Worm (Caenorhabditis elegans) whole organism, young adult: ENCODE measurements around the gene lin-38.

ENCODE experiments used
- C06A6.2 ChIP-seq: fragments of 200-800 bp; sonication (Bioruptor generic); conservative IDR thresholded peaks from 2 replicates; pipeline ENCODE4 v1.3.6; 2022; ENCODE audit warnings: missing genetic modification characterization, missing compliant biosample characterization
- F57A8.1 ChIP-seq: fragments of 200-800 bp; sonication (Bioruptor generic); optimal IDR thresholded peaks from 2 replicates; lab custom pipeline; 2018; ENCODE audit warnings: mild to moderate bottlenecking, missing genetic modification characterization, moderate library complexity, missing compliant biosample characterization
- bed-1 ChIP-seq: fragments of 200-800 bp; sonication (Bioruptor generic); IDR thresholded peaks from 2 replicates; pipeline ENCODE4 v1.3.6; 2022; ENCODE audit warnings: missing genetic modification reagents, missing genetic modification characterization, missing compliant biosample characterization
- ceh-100 ChIP-seq: fragments of 200-800 bp; sonication (Bioruptor generic); IDR thresholded peaks from 2 replicates; pipeline ENCODE4 v1.3.6; 2022; ENCODE audit warnings: missing genetic modification reagents, missing genetic modification characterization, missing compliant biosample characterization
- dox-1 ChIP-seq: fragments of 200-800 bp; sonication (Bioruptor generic); IDR thresholded peaks from 2 replicates; pipeline ENCODE4 v1.3.6; 2022; ENCODE audit warnings: missing genetic modification reagents, missing genetic modification characterization, missing compliant biosample characterization
- hlh-12 ChIP-seq: sonication (generic microtip); optimal IDR thresholded peaks from 2 replicates; lab custom pipeline; 2016; ENCODE audit warnings: missing genetic modification characterization, missing compliant biosample characterization
- hmg-1.2 ChIP-seq: fragments of 200-800 bp; sonication (Bioruptor generic); IDR thresholded peaks from 2 replicates; pipeline ENCODE4 v1.3.6; 2022; ENCODE audit warnings: missing genetic modification reagents, missing genetic modification characterization, missing compliant biosample characterization
- let-607 ChIP-seq, 2 experiments: fragments of 200-800 bp in 1 of 2; sonication (Bioruptor generic) in 1 of 2; sonication (generic microtip) in 1 of 2; optimal IDR thresholded peaks; 2 replicates each; lab custom pipeline; 2016 to 2018; ENCODE audit warnings: mild to moderate bottlenecking in 2 of 2, missing compliant biosample characterization in 2 of 2, missing genetic modification characterization in 2 of 2, moderate library complexity in 2 of 2, missing genotype in 1 of 2
- madf-6 ChIP-seq: fragments of 200-800 bp; sonication (Bioruptor generic); IDR thresholded peaks from 2 replicates; pipeline ENCODE4 v1.3.6; 2022; ENCODE audit warnings: missing genetic modification reagents, missing genetic modification characterization, missing compliant biosample characterization
- mcd-1 ChIP-seq: fragments of 200-800 bp; sonication (Bioruptor generic); IDR thresholded peaks from 2 replicates; pipeline ENCODE4 v1.3.6; 2022; ENCODE audit warnings: missing genetic modification reagents, missing genetic modification characterization, missing compliant biosample characterization
- mel-28 ChIP-seq: sonication (generic microtip); optimal IDR thresholded peaks from 2 replicates; lab custom pipeline; 2016; ENCODE audit warnings: borderline replicate concordance, mild to moderate bottlenecking, missing genetic modification characterization, missing compliant biosample characterization
- nhr-120 ChIP-seq: fragments of 200-800 bp; sonication (Bioruptor generic); IDR thresholded peaks from 2 replicates; pipeline ENCODE4 v1.3.6; 2022; ENCODE audit warnings: missing genetic modification characterization, missing compliant biosample characterization
- sptf-2 ChIP-seq: fragments of 200-800 bp; sonication (Bioruptor generic); optimal IDR thresholded peaks from 2 replicates; lab custom pipeline; 2018; ENCODE audit warnings: mild to moderate bottlenecking, missing genetic modification characterization, missing compliant biosample characterization

lin-38 gene

DNA sequence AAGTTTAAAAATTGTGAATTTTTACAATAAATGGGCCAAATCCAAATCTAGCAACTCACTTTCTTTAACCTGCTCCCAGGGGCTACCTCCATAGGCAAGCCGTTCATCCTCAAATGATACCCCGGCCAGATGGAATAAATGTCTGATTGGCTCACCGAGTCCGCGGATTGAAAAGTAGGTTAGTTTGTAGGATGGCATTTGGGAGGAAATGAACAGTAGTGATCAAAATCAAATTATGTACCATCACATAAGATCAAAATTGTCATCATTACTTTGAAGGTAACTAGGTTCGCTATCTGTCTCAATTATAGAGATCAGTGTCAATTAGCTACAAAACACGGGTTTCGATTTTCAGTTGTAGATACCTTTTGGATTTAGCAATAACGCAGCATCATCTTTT lies 55.0 kb downstream of the lin-38 start, which contains the start of the genes gst-17 and gst-18:
Gene gst-17 (minus strand): TSS at position 101 of the 400 bp plus-strand sequence.
Gene gst-18 (minus strand): TSS at position 198 of the 400 bp plus-strand sequence.
- no peak for TF ChIP-seq hmg-1.2 (GFP tag; lab: Robert Waterston, UW)
- no peak for TF ChIP-seq sptf-2 (GFP tag; lab: Kevin White, UChicago)
- no peak for TF ChIP-seq F57A8.1 (GFP tag; lab: Kevin White, UChicago)
- no peak for TF ChIP-seq dox-1 (GFP tag; lab: Robert Waterston, UW)
- TF ChIP-seq ceh-100 (GFP tag; lab: Robert Waterston, UW), result no peak
- no peak for TF ChIP-seq let-607 (tag; optimal IDR thresholded peaks at IDR 0.05; lab: Kevin White, UChicago)
- no peak for TF ChIP-seq madf-6 (GFP tag; lab: Robert Waterston, UW)
- no peak for TF ChIP-seq C06A6.2 (GFP tag; lab: Robert Waterston, UW)
- no peak for TF ChIP-seq nhr-120 (GFP tag; lab: Robert Waterston, UW)
- no peak for TF ChIP-seq mcd-1 (GFP tag; lab: Robert Waterston, UW)
- TF ChIP-seq hlh-12, result no peak
- no peak for TF ChIP-seq bed-1 (GFP tag; lab: Robert Waterston, UW)
- TF ChIP-seq mel-28 (tag; lab: Kevin White, UChicago), result no peak

- no peak for TF ChIP-seq let-607 (tag; optimal IDR thresholded peaks at IDR 0.05; lab: Kevin White, UChicago)
These were observed 56.5 kb downstream of the lin-38 start, which contains the start of gene tag-10 for ce11 chrII:13632238-13632637. TSS of gene tag-10 (plus strand) at chrII:13632584.
